Worm (Caenorhabditis elegans): ENCODE measurements around the gene mrps-10.

Gene mrps-10

ce11 chrIII:12919882-12920281 is 6.5 kb upstream of the mrps-10 start (continued):
- TF ChIP-seq sea-2 (GFP tag; optimal IDR thresholded peaks at IDR 0.05) (no peak), fos-1 (tag; optimal IDR thresholded peaks at IDR 0.05) (peak; percentile 48), elt-1 (tag; optimal IDR thresholded peaks at IDR 0.05) (no peak), nfya-1 (tag; optimal IDR thresholded peaks at IDR 0.05; ENCODE audit: insufficient read depth) (no peak), ceh-9 (tag; optimal IDR thresholded peaks at IDR 0.05) (no peak), lsy-12 (tag; optimal IDR thresholded peaks at IDR 0.05) (no peak), ztf-11 (tag; optimal IDR thresholded peaks at IDR 0.05) (no peak)

DNA sequence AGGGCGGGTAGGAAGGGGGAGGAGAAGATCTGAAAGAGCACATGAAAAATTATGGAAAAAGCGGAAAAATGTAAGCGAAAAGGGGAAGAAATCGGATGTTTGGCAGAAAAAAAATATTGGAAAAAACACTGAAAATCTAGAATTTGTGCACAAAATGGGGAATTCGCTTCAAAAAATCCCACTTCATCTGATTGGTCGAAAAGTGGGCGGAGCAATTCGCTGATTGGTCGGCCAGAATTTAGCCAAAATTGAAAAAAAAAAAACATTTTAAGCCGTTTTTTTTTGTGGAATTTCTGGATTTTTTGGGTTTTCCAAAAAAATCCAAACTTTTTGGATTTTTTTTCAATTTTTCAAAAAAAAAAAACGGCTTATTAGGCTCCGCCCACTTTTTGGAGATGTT is 5.5 kb upstream of the mrps-10 start:
- no peak for TF ChIP-seq sea-2 (GFP tag; optimal IDR thresholded peaks at IDR 0.05)
- TF ChIP-seq mdl-1 (tag; optimal IDR thresholded peaks at IDR 0.05) = no peak
- peak; percentile 84 for TF ChIP-seq nfya-1 (tag; optimal IDR thresholded peaks at IDR 0.05; ENCODE audit: insufficient read depth)
- no peak for TF ChIP-seq nhr-25 (tag; optimal IDR thresholded peaks at IDR 0.05)
- no peak for TF ChIP-seq elt-1 (tag; optimal IDR thresholded peaks at IDR 0.05)

- TF ChIP-seq aly-2 (tag; optimal IDR thresholded peaks at IDR 0.05) (no peak), nhr-25 (tag; optimal IDR thresholded peaks at IDR 0.05) (no peak), ztf-4 (tag; optimal IDR thresholded peaks at IDR 0.05) (no peak), egl-5 (tag; optimal IDR thresholded peaks at IDR 0.05) (no peak), R02D3.7 (tag; optimal IDR thresholded peaks at IDR 0.05) (no peak), nhr-77 (tag; optimal IDR thresholded peaks at IDR 0.05) (no peak), nhr-11 (tag; optimal IDR thresholded peaks at IDR 0.05) (no peak), hmg-11 (tag; optimal IDR thresholded peaks at IDR 0.05) (no peak), mml-1 (tag; optimal IDR thresholded peaks at IDR 0.05) (no peak), egl-27 (tag; optimal IDR thresholded peaks at IDR 0.05) (no peak), fos-1 (tag; optimal IDR thresholded peaks at IDR 0.05) (no peak), nhr-28 (tag; optimal IDR thresholded peaks at IDR 0.05) (no peak)
Observed at ce11 chrIII:12929573-12929972, 3.2 kb downstream of the mrps-10 start, which contains the start of gene Y37D8A.19. Gene Y37D8A.19 (plus strand): TSS chrIII:12929873.

ce11 chrIII:12931108-12931507 is 4.8 kb downstream of the mrps-10 start:
- TF ChIP-seq elt-2 (tag; optimal IDR thresholded peaks at IDR 0.05) (no peak), nhr-76 (tag; optimal IDR thresholded peaks at IDR 0.05) (no peak), ztf-4 (tag; optimal IDR thresholded peaks at IDR 0.05) (no peak), ceh-28 (tag; optimal IDR thresholded peaks at IDR 0.05) (no peak), jun-1 (tag; optimal IDR thresholded peaks at IDR 0.05) (no peak), R02D3.7 (tag; optimal IDR thresholded peaks at IDR 0.05) (no peak), nhr-43 (tag; optimal IDR thresholded peaks at IDR 0.05; ENCODE audit: poor library complexity, severe bottlenecking) (no peak), snpc-4 (tag; optimal IDR thresholded peaks at IDR 0.05) (no peak), pha-4 (tag; optimal IDR thresholded peaks at IDR 0.05) (no peak), egl-5 (tag; optimal IDR thresholded peaks at IDR 0.05) (no peak)

DNA sequence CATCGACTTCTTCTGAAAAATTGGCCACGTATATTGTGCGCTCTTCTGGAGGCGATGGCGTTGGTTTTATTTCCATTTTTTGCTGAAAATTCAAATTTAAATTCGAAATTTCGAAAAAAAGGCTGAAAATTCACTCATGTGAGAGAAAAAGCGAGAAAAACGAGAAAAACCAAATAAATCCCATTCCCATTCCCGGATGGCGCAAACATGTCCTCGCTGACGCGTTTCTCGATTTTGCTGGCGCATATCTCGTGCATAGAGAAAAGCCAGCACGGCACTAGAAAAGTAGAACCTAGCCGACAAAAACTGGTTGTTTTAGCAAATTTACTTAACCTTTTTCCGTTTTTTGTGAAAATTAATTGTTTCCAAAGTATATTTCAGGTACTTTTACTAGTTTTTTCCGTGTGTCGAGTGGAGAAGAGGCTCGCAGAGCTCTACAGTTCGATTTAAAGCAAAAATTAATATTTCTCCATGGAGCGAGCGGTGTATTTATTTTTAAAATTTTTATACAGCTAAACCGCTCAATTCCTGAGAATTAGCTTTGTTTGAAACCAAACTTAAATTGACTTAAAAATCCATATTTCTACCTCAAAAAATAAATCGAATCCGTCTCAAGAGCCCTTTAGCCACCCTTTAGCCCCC is 5.5 kb downstream of the mrps-10 start, which contains the start of gene rbm-7:
rbm-7 (minus strand) TSS at position 82 of the 642 bp plus-strand sequence.
- TF ChIP-seq nhr-76 (tag; optimal IDR thresholded peaks at IDR 0.05) (no peak), mml-1 (tag; optimal IDR thresholded peaks at IDR 0.05) (no peak), mdl-1 (tag; optimal IDR thresholded peaks at IDR 0.05) (no peak), ceh-82 (tag; optimal IDR thresholded peaks at IDR 0.05) (no peak), nhr-11 (tag; optimal IDR thresholded peaks at IDR 0.05) (no peak), skn-1 (tag; optimal IDR thresholded peaks at IDR 0.05) (peak; percentile 14), elt-2 (tag; optimal IDR thresholded peaks at IDR 0.05) (peak; percentile 13), tbx-2 (tag; optimal IDR thresholded peaks at IDR 0.05) (no peak), eor-1 (tag; optimal IDR thresholded peaks at IDR 0.05) (no peak), daf-12 (tag; optimal IDR thresholded peaks at IDR 0.05) (no peak), ztf-4 (tag; optimal IDR thresholded peaks at IDR 0.05) (no peak), nhr-77 (tag; optimal IDR thresholded peaks at IDR 0.05) (no peak), ama-1 (optimal IDR thresholded peaks at IDR 0.05) (no peak), elt-1 (tag; optimal IDR thresholded peaks at IDR 0.05) (no peak), nhr-23 (tag; optimal IDR thresholded peaks at IDR 0.05) (peak; percentile 51), lin-39 (tag; optimal IDR thresholded peaks at IDR 0.05) (peak; percentile 30), nhr-25 (tag; optimal IDR thresholded peaks at IDR 0.05) (peak; percentile 25), ceh-9 (tag; optimal IDR thresholded peaks at IDR 0.05) (no peak), nhr-12 (tag; optimal IDR thresholded peaks at IDR 0.05) (no peak), ceh-16 (tag; optimal IDR thresholded peaks at IDR 0.05) (no peak), nhr-28 (tag; optimal IDR thresholded peaks at IDR 0.05) (no peak), ztf-11 (tag; optimal IDR thresholded peaks at IDR 0.05) (no peak), ZK546.5 (tag; optimal IDR thresholded peaks at IDR 0.05) (no peak), nhr-67 (tag; optimal IDR thresholded peaks at IDR 0.05) (no peak), R02D3.7 (tag; optimal IDR thresholded peaks at IDR 0.05) (peak; percentile 49), nfya-1 (tag; optimal IDR thresholded peaks at IDR 0.05; ENCODE audit: insufficient read depth) (peak; percentile 80), pqm-1 (tag; optimal IDR thresholded peaks at IDR 0.05) (no peak), nhr-43 (tag; optimal IDR thresholded peaks at IDR 0.05; ENCODE audit: poor library complexity, severe bottlenecking) (peak; percentile 69), jun-1 (tag; optimal IDR thresholded peaks at IDR 0.05) (peak; percentile 39), elt-3 (tag; optimal IDR thresholded peaks at IDR 0.05) (no peak), fos-1 (tag; optimal IDR thresholded peaks at IDR 0.05) (no peak), lin-15B (tag; optimal IDR thresholded peaks at IDR 0.05) (peak; percentile 79), unc-39 (tag; optimal IDR thresholded peaks at IDR 0.05) (no peak)

All from whole organism, L3 larva.